Worm (Caenorhabditis elegans) whole organism, L2 larva: Measurements from ENCODE around the gene ptp-1.

Experiments used
- Y55F3AM.14 ChIP-seq: fragments of 200-800 bp; sonication (Bioruptor generic); optimal IDR thresholded peaks from 2 replicates; lab custom pipeline; 2018; ENCODE audit warnings: mild to moderate bottlenecking, missing genetic modification characterization, missing compliant biosample characterization
- mdl-1 ChIP-seq, 2 experiments: fragments of 150-350 bp in 1 of 2; sonication (generic microtip) in 1 of 2; optimal IDR thresholded peaks; 2 replicates each; lab custom pipeline; 2017; ENCODE audit warnings: missing biosample characterization in 2 of 2, missing genetic modification characterization in 2 of 2
- nhr-12 ChIP-seq: fragments of 150-350 bp; optimal IDR thresholded peaks from 2 replicates; lab custom pipeline; 2014; ENCODE audit warnings: missing biosample characterization, missing genetic modification characterization

DNA sequence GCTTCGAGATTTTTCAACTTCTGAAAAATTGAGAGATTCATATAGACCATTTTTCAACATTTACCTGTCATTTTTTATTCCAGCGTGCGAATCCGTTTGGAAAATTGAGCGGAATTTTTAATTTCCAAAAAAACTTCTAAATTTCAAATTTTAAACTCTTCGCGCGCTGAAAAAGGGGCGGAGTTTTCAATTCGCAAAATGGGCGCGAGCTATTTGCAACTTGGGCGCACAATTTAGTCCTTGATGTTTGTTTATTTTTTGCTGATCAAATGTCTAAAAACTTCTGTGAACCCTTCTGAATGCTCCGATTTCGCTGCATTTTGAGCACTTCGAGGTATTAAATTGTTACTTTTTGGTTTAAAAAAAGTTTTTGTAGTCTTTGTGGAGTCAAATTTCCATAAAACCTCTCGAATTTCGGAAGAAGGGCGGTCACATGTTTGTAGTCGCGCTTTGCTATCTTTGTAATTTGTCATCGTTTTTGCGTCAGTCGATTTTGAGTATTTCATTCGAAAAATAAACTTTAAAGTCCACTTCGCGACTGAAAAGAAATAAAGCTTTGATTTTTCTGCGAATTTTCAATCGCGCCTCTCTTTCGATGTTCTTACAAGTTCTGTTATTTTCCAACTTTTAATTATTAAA is 60.3 kb downstream of the ptp-1 start, which contains the start of the genes madf-8 and gsr-1:
- TF ChIP-seq mdl-1 (tag; optimal IDR thresholded peaks at IDR 0.05; lab: Kevin White, UChicago) (no peak), nhr-12 (tag; lab: Kevin White, UChicago) (no peak), Y55F3AM.14 (no peak)
